Fruit fly (Drosophila melanogaster): Measurements from ENCODE around the gene bma.

The bma gene

DNA sequence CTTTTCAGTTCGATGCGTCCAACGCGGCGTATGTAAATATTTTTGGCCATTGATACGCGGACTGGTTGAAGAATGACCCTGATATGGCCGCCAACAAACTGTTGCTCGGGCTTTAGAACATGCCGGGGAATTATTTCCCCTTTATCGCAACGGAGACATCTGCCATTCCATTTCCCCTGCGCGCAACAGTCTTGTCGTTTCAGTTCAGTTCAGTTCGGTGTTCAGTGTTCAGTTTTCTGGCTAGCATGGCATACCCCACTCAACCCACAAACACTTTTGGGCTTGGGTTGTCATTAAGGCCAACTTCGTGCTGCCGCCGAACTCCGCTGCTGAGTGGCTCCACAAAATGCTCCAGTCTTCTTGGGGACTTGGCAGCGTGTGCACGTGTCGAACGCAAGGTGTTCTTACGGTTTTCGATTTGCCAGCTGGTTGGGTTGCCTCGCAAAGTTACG is at the start of gene bma:
TSS of gene bma (plus strand) at position 402 of the 452 bp plus-strand sequence.
- TF ChIP-seq CG8478 (optimal IDR thresholded peaks at IDR 0.05): no peak

DNA sequence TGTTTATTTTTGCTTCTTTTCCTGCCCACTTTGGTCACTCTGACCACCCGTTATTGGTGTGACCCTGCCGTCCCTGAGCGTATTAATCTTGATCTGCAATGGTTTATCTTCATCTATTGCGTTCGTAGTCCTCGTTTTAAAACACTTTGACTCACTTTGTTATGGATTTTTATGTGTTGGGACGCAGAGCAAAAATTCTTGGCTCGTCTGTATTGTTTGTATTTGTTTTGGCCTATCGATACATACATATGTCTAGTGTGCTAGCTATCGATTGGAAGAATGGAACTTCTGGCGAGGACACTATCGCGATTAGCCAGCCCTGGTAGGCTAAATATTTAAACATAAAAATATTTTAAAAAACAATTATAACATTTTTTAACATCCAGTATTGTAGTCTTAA is 48.3 kb upstream of the bma start, which contains the start of gene CG10809:
TSS of gene CG10809 (minus strand) at position 266 of the 400 bp plus-strand sequence.
- TF ChIP-seq CTCF (optimal IDR thresholded peaks at IDR 0.05) (peak in 1 of 2 experiments; percentile 8), CG8478 (optimal IDR thresholded peaks at IDR 0.05) (no peak)

DNA sequence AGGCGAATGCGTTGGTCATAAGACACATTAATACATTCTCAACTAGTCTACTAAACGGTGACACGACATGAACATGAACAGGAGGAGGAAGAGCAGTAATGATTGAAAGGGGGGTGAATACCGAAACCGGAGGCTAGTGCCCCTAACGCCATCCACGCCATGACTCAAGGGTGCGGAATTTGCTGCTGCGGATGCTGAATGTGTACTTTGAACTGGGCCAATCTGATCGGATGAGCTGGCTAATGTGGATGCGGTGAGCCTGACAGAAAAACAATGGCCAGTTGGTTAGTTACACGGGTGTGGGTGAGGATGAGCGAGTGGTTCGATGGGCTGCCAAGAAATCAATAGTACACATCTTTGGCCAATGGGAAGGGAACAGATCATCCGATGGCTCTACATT is 44.3 kb upstream of the bma start:
- no peak for TF ChIP-seq CTCF (optimal IDR thresholded peaks at IDR 0.05)
- TF ChIP-seq CG8478 (optimal IDR thresholded peaks at IDR 0.05): no peak

DNA sequence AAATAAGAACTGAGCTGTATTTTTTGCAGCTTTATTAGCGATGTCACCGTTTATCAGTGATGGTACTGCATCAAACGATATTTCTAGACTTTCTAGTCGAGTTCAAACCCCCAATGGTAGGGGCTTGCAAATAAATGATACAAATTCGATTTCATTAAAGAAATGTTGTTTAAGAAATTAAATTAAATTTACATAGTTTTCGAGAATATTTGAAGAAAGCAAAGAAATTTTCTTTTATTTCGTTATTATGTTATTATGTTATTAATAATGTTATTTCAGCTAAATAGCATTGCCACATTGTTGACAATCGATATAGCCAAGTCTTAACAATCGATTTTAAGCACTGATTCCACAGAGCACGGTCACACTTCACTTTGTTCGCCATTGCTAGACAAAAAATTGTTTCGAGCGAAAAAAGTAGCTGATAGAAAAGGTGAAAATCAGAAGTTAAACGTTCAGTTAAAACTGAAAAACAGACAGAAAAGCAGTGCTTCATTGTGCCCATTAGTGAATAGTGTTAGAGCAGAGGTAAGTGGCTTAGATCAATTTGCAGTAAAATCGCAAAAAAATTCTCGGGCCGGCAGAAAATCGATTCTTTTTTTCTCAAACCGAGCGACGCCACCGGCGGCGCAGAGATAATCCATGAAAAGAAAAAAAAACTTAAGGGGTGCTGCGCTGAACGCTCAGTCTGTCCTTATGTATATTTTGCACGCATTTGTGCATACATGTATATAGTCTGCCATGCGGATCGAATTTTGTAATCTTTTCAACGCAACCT is 43.5 kb upstream of the bma start, which contains the start of the genes iPLA2-VIA and Ciz1:
TSS of gene iPLA2-VIA (minus strand) at position 75 of the 778 bp plus-strand sequence.
TSS of gene Ciz1 (plus strand) at position 365 of the 778 bp plus-strand sequence.
- TF ChIP-seq CG8478 (optimal IDR thresholded peaks at IDR 0.05) (no peak), CTCF (optimal IDR thresholded peaks at IDR 0.05) (no peak)

DNA sequence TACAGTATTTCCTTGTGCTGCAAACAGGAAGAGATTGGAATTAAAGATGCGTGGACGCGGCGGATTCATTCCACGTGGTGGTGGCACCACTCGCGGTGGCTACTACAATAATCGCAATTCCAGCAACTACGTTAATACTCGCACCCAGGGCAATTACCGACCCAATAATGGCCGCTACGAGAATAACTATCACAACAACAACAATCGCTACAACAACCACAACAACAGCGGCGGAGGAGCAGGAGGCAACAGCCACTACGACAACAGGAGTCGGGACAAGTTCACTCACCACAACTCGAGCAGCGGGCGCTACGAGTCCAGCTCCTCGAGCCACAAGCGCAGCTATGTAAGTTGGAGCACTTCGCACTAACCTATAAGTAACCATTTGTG is 42.9 kb upstream of the bma start:
- no peak for TF ChIP-seq CTCF (optimal IDR thresholded peaks at IDR 0.05)
- no peak for TF ChIP-seq CG8478 (optimal IDR thresholded peaks at IDR 0.05)

DNA sequence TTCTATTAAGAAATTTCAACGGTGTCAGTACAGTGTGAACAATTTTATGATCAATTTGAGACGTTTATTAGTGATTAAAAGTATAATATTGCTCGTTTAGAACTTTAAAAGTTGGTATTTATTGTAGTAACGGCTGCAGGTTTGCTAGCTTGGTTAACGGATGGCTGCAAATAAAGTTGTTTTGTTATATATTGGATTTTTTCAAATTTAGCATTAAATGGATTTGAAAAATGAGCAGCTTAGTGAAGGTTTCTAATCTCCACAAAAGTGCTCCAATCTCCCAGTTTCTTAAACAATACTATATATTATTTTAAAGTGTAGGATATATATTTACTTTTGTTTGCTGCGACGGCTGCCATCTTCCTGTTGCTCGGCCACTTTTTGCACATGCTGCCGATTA is 35.9 kb upstream of the bma start:
- TF ChIP-seq CG8478 (optimal IDR thresholded peaks at IDR 0.05) (no peak), CTCF (optimal IDR thresholded peaks at IDR 0.05) (no peak)

DNA sequence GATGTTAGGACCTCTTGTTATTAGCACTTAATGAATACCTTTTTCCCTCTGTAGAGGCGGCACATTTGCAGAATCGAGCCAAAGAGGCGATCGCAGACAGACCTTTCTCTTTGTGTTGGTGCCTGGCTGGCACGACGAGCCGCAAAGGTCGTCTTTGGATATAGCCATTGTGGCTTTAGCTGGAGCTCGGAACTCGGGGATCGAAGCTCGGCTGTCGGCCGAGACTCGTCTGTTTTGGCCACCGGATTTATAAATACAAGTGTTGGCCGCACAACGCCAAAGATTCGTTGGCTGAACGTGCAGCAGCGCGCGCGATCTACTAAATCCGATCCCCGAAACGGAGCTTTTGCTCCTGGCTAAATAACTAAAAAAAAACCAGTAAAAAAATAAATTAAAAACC is 29.2 kb upstream of the bma start, which contains the start of gene CG34382:
TSS of gene CG34382 (plus strand) at position 301 of the 400 bp plus-strand sequence.
- no peak for TF ChIP-seq CG8478 (optimal IDR thresholded peaks at IDR 0.05)
- TF ChIP-seq CTCF (optimal IDR thresholded peaks at IDR 0.05): no peak

DNA sequence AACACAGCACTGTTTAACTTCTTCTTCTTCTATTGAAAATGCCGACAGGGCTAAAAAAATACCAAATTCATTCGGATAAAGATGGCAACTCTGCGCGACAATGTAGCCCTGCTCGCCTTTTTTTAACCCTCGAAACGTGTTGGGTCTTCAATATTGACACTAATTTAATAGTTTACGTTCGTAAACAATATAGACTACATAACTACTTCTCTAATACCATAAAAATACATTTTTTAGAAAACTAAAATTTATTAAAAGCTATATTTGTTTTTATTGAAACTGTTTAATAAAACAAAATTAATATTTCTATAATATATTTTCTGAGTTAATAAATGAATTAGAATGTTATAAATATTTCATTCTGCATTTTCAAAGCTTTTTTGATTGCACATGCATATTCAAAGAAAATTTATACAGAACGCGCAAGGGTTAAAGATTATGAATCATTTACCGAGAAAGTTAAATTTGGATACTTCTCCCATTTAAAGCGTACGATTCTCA is 19.2 kb upstream of the bma start, which contains the start of the genes Taf2 and CalpB:
TSS of gene Taf2 (minus strand) at position 54 of the 501 bp plus-strand sequence.
TSS of gene CalpB (plus strand) at position 133 of the 501 bp plus-strand sequence.
- TF ChIP-seq CG8478 (optimal IDR thresholded peaks at IDR 0.05) (no peak), CTCF (optimal IDR thresholded peaks at IDR 0.05) (peak in 1 of 2 experiments; percentile 30)

DNA sequence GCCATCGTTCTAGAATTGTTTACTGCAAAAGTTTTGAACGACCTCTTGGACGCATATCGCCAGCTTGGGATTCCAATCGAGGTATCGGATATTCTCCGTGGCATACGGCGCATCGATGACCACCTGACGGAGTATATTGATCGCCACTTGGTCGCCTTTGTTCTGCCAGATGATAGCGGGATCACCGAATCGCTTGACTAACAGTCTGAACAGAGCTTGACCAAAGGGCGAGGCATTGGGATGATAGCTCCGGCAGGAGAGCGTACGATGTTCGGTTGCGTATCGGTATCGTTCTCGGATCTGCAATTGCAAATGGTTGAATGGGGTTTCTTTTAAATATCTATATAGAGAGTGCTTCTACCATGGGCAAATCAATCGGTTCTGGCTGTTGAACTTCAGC is 13.9 kb upstream of the bma start:
- TF ChIP-seq CTCF (optimal IDR thresholded peaks at IDR 0.05) (no peak), CG8478 (optimal IDR thresholded peaks at IDR 0.05) (no peak)

DNA sequence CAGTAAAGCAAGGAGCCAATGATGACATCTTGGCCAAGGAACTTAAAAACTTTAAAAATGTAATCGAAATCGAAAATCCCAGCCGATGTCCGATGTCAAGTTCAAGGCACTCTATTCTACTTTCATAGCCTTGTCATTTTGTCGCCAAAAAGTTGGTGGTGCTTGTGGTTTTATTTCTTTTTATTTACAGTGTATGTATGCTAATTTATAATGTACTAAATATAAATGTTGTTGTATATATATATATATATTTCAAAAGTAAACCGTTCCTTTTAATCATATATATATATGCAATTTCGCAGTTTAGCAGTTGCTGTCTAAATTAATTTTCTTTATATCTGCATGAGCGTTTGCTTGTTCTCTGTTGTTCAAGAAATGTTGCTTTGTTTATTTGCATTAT is 13.3 kb upstream of the bma start, which contains the start of the genes CG6709 and Hez:
TSS of gene CG6709 (minus strand) at position 101 of the 400 bp plus-strand sequence.
TSS of gene Hez (minus strand) at position 101 of the 400 bp plus-strand sequence.
- TF ChIP-seq CTCF (optimal IDR thresholded peaks at IDR 0.05) (no peak), CG8478 (optimal IDR thresholded peaks at IDR 0.05) (no peak)

DNA sequence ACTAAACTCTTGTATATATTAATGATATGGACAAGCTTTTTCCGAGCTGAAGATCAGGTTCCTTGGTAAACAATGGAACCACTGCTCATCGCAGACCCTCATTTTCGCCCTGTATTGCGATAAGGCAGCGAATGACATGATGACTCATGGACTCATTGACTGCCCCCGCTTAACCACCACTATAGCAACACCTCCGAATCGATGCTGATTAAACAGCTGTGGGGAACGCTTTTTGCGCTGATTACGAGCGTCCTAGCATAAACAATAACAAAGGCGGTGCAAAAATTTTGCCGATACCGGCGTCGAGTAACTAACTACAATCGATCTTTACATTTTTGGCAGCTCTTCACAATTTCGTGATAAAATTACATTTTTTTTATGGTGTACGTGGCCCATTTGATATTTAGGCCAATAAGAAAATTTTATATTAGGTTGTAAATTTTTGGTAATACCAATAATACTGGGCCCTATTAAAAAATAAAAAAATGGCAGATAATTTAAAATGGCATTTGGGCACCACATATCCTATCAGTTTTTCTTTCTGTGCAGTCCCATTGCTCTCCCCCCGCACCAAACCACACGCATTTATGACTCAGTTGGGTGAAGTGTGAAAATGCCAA is 10.6 kb upstream of the bma start:
- no peak for TF ChIP-seq CTCF (optimal IDR thresholded peaks at IDR 0.05)
- no peak for TF ChIP-seq CG8478 (optimal IDR thresholded peaks at IDR 0.05)

DNA sequence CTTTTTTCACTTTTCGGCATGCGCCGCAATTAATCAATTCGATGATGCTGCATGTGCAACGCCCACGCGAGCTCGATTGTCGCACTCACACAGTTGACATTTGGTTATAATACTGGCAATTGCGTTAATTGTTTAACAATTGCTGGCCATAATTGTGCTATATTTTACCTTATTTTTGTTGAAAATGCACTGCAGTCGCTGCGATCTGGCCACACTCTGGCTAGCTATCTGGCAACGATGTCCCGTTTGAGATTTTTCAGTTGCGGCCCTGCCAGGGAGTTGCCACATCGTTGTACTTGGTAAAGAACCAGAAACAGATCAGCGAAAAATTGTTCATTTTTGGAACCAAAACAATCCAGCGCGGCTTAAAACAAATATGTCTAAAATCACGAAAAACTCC is 9.6 kb upstream of the bma start, which contains the start of the genes CG6707 and CG46387:
TSS of gene CG6707 (minus strand) at position 221 of the 400 bp plus-strand sequence.
TSS of gene CG46387 (plus strand) at position 272 of the 400 bp plus-strand sequence.
- TF ChIP-seq CG8478 (optimal IDR thresholded peaks at IDR 0.05): no peak
- TF ChIP-seq CTCF (optimal IDR thresholded peaks at IDR 0.05): peak; percentile 1 to 51

DNA sequence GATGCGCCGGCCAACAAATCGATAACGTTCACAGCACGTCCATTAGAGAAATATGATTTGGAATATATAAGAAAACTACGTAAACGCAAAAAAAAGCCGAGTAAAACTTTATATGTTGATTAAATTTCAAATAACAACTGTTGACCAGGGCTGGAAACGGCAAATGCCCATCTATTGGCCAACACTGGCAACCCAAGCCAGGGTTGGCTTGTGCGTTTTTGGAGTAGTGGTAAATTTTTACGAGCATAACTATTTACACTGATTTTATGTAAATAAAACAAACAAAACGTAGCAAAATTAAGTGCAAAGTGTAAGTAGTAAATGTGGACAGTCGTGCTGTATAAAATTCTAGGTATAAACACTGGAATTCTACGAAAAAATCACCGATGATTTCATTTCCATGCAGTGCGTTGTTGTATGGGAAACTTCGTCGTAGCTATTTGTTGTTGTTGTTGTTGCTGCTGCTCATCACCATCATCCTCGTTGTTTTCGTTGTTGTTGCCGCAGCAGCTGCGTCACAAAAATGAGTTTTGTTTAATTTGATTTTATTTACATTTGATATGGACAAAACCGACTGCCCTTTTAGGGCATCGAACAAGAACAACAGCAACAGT is 8.8 kb upstream of the bma start, which contains the start of gene nudE:
TSS of gene nudE (plus strand) at position 196 of the 614 bp plus-strand sequence.
- peak in 1 of 2 experiments; percentile 41 for TF ChIP-seq CTCF (optimal IDR thresholded peaks at IDR 0.05)
- TF ChIP-seq CG8478 (optimal IDR thresholded peaks at IDR 0.05): no peak

DNA sequence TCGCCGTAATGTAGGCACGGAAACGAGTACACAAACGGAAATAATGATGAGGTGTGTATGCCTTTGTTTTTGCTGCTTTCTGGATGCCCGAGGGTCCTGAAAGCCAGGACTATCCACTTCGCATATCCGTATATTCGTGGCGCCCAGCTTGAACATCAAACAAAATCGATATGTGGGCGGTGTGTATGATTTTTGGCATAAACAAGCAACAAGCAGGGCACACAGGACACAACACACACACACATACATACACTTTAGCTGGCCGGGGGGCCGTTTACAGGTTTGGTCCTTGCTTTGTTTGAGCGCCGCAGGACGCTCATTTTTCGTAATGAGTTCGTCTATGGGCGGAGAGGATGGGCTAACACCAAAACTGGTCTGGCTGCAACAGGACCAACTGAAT is 2.9 kb upstream of the bma start:
- TF ChIP-seq CTCF (optimal IDR thresholded peaks at IDR 0.05): no peak
- TF ChIP-seq CG8478 (optimal IDR thresholded peaks at IDR 0.05): no peak

DNA sequence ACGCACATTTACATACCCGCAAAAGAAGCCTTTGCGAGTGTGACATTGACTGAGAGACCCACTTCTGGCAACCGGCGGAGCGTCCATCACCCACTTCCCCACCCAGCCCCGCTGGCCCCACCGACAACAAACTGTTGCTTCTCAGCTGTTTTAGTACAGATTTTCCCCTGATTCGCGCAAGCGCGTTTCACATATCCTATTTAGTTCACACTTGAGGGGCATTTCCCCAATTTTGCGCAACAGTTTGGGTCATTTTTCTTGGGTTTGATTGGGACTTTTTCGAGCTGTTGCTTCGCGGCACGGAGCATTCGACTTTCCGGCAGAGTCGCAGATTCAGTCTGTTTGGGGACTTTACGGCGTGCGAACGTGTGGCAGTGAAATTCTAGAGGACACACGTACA is 19.2 kb downstream of the bma start:
- TF ChIP-seq CTCF (optimal IDR thresholded peaks at IDR 0.05): no peak
- TF ChIP-seq CG8478 (optimal IDR thresholded peaks at IDR 0.05): no peak

All from S2 (cell line).